Worm (Caenorhabditis elegans) whole organism, mixed stage, embryonic: Measurements from ENCODE around the gene F41H10.3.

Experiments
- lsy-2 ChIP-seq: fragments of 150-350 bp; optimal IDR thresholded peaks from 2 replicates; lab custom pipeline; 2014; ENCODE audit warnings: missing biosample characterization, missing genetic modification characterization
- mep-1 ChIP-seq: fragments of 150-350 bp; optimal IDR thresholded peaks from 2 replicates; lab custom pipeline; 2017; ENCODE audit warnings: missing biosample characterization, missing genetic modification reagents, missing genetic modification characterization, inconsistent platforms
- nhr-12 ChIP-seq: fragments of 150-350 bp; optimal IDR thresholded peaks from 2 replicates; lab custom pipeline; 2014; ENCODE audit warnings: missing biosample characterization, missing genetic modification characterization
- nhr-2 ChIP-seq: fragments of 150-350 bp; optimal IDR thresholded peaks from 2 replicates; lab custom pipeline; 2014; ENCODE audit warnings: missing biosample characterization, missing genetic modification characterization
- pha-4 ChIP-seq: fragments of 150-350 bp; optimal IDR thresholded peaks from 2 replicates; lab custom pipeline; 2018; ENCODE audit warnings: missing biosample characterization, missing genetic modification reagents, missing genetic modification characterization
- tbx-8 ChIP-seq: fragments of 200-800 bp; sonication (Bioruptor generic); optimal IDR thresholded peaks from 2 replicates; lab custom pipeline; 2018; ENCODE audit warnings: mild to moderate bottlenecking, missing genetic modification characterization, moderate library complexity, missing compliant biosample characterization
- zip-8 ChIP-seq: fragments of 150-350 bp; optimal IDR thresholded peaks from 2 replicates; lab custom pipeline; 2014; ENCODE audit warnings: missing biosample characterization, missing genetic modification characterization
- ztf-11 ChIP-seq: fragments of 150-350 bp; optimal IDR thresholded peaks from 2 replicates; lab custom pipeline; 2014; ENCODE audit warnings: missing biosample characterization, missing genetic modification characterization

- TF ChIP-seq nhr-2 (tag; lab: Kevin White, UChicago) (no peak), lsy-2 (tag; lab: Kevin White, UChicago) (no peak), nhr-12 (tag; lab: Kevin White, UChicago) (no peak), ztf-11 (no peak), zip-8 (tag; lab: Kevin White, UChicago) (no peak), tbx-8 (GFP tag; lab: Kevin White, UChicago) (no peak), pha-4 (tag; lab: Kevin White, UChicago) (no peak), mep-1 (tag; lab: Kevin White, UChicago) (no peak)
Observed at ce11 chrIV:5353364-5353763, 16.2 kb upstream of the F41H10.3 start, which contains the start of gene Y4C6B.7.
